Fruit fly (Drosophila melanogaster) whole organism, embryonic: ENCODE results near the gene Kmn1.

Experiments
- Antp ChIP-seq: fragments of 200-800 bp; sonication (Bioruptor generic); optimal IDR thresholded peaks from 3 replicates; lab custom pipeline; 2016; ENCODE audit warnings: missing biosample characterization, missing genetic modification characterization
- BtbVII ChIP-seq: fragments of 200-800 bp; sonication (Bioruptor generic); optimal IDR thresholded peaks from 3 replicates; lab custom pipeline; 2017; ENCODE audit warnings: missing biosample characterization, mild to moderate bottlenecking, missing genetic modification characterization
- CG10147 ChIP-seq: fragments of 200-800 bp; sonication (Bioruptor generic); optimal IDR thresholded peaks from 2 replicates; lab custom pipeline; 2019; ENCODE audit warnings: missing biosample characterization, mild to moderate bottlenecking, missing genetic modification characterization, moderate library complexity
- CG10431 ChIP-seq: fragments of 200-800 bp; sonication (Bioruptor generic); optimal IDR thresholded peaks from 3 replicates; lab custom pipeline; 2018; ENCODE audit warnings: missing biosample characterization, mild to moderate bottlenecking, missing genetic modification characterization
- CG10543 ChIP-seq: fragments of 200-800 bp; sonication (Bioruptor generic); optimal IDR thresholded peaks from 3 replicates; lab custom pipeline; 2017; ENCODE audit warnings: missing biosample characterization, mild to moderate bottlenecking, missing genetic modification characterization, moderate library complexity
- CG10959 ChIP-seq: fragments of 200-800 bp; sonication (Bioruptor generic); IDR thresholded peaks from 2 replicates; pipeline ENCODE4 v1.3.6; 2022; ENCODE audit warnings: missing biosample characterization, missing genetic modification characterization
- CG11456 ChIP-seq: fragments of 200-800 bp; sonication (Bioruptor generic); IDR thresholded peaks from 3 replicates; pipeline ENCODE4 v1.3.6; 2022; ENCODE audit warnings: missing biosample characterization, missing genetic modification characterization
- CG12219 ChIP-seq: fragments of 200-800 bp; sonication (Bioruptor generic); optimal IDR thresholded peaks from 3 replicates; lab custom pipeline; 2018; ENCODE audit warnings: missing biosample characterization, mild to moderate bottlenecking, missing genetic modification characterization
- CG12236 ChIP-seq: fragments of 200-800 bp; sonication (Bioruptor generic); optimal IDR thresholded peaks from 2 replicates; lab custom pipeline; 2016; ENCODE audit warnings: missing biosample characterization, missing genetic modification characterization
- CG14441 ChIP-seq: fragments of 200-800 bp; sonication (Bioruptor generic); IDR thresholded peaks from 2 replicates; pipeline ENCODE4 v1.3.6; 2022; ENCODE audit warnings: missing biosample characterization, missing genetic modification characterization
- CG14710 ChIP-seq: fragments of 200-800 bp; sonication (Bioruptor generic); optimal IDR thresholded peaks from 3 replicates; lab custom pipeline; 2019; ENCODE audit warnings: missing biosample characterization, mild to moderate bottlenecking, missing genetic modification characterization, moderate library complexity
- CG14860 ChIP-seq: fragments of 200-800 bp; sonication (Bioruptor generic); IDR thresholded peaks from 3 replicates; pipeline ENCODE4 v1.3.6; 2022; ENCODE audit warnings: missing biosample characterization, missing genetic modification characterization; ENCODE audit not compliant: partially characterized antibody
- CG15479 ChIP-seq: fragments of 200-800 bp; sonication (Bioruptor generic); optimal IDR thresholded peaks from 3 replicates; lab custom pipeline; 2019; ENCODE audit warnings: missing biosample characterization, mild to moderate bottlenecking, missing genetic modification characterization, moderate library complexity
- CG16779 ChIP-seq: fragments of 200-800 bp; sonication (Bioruptor generic); IDR thresholded peaks from 2 replicates; pipeline ENCODE4 v1.3.6; 2022; ENCODE audit warnings: missing biosample characterization, missing genetic modification characterization
- CG16863 ChIP-seq: fragments of 200-800 bp; sonication (Bioruptor generic); optimal IDR thresholded peaks from 3 replicates; lab custom pipeline; 2016; ENCODE audit warnings: missing biosample characterization, missing genetic modification characterization
- CG1792 ChIP-seq: fragments of 200-800 bp; sonication (Bioruptor generic); optimal IDR thresholded peaks from 2 replicates; lab custom pipeline; 2016; ENCODE audit warnings: missing biosample characterization, missing genetic modification characterization
- CG2712 ChIP-seq: fragments of 200-800 bp; optimal IDR thresholded peaks from 3 replicates; lab custom pipeline; 2019; ENCODE audit warnings: missing biosample characterization, mild to moderate bottlenecking, missing genetic modification characterization, moderate library complexity
- CG3281 ChIP-seq: fragments of 200-800 bp; sonication (Bioruptor generic); optimal IDR thresholded peaks from 3 replicates; lab custom pipeline; 2017; ENCODE audit warnings: missing biosample characterization, mild to moderate bottlenecking, missing genetic modification characterization
- CG34224 ChIP-seq: fragments of 200-800 bp; sonication (Bioruptor generic); IDR thresholded peaks from 3 replicates; pipeline ENCODE4 v1.3.6; 2022; ENCODE audit warnings: missing biosample characterization, missing genetic modification characterization; ENCODE audit not compliant: partially characterized antibody
- CG7745 ChIP-seq: fragments of 200-800 bp; sonication (Bioruptor generic); optimal IDR thresholded peaks from 2 replicates; lab custom pipeline; 2018; ENCODE audit warnings: missing biosample characterization, mild to moderate bottlenecking, missing genetic modification characterization, moderate library complexity
- CG7786 ChIP-seq: fragments of 200-800 bp; sonication (Bioruptor generic); optimal IDR thresholded peaks from 2 replicates; lab custom pipeline; 2016; ENCODE audit warnings: missing biosample characterization, missing genetic modification characterization
- CG9437 ChIP-seq: fragments of 200-800 bp; sonication (Bioruptor generic); optimal IDR thresholded peaks from 2 replicates; lab custom pipeline; 2018; ENCODE audit warnings: missing biosample characterization, mild to moderate bottlenecking, missing genetic modification characterization
- CG9932 ChIP-seq: fragments of 200-800 bp; sonication (Bioruptor generic); IDR thresholded peaks from 2 replicates; pipeline ENCODE4 v1.3.6; 2022; ENCODE audit warnings: missing biosample characterization, missing genetic modification characterization
- Dll ChIP-seq: fragments of 200-800 bp; sonication (Bioruptor generic); IDR thresholded peaks from 4 replicates; pipeline ENCODE4 v1.3.6; 2022; ENCODE audit warnings: missing biosample characterization, missing genetic modification characterization; ENCODE audit not compliant: partially characterized antibody
- Doc2 ChIP-seq: fragments of 200-800 bp; sonication (Bioruptor generic); IDR thresholded peaks from 2 replicates; pipeline ENCODE4 v1.3.6; 2022; ENCODE audit warnings: missing biosample characterization, missing genetic modification characterization
- Ets97D ChIP-seq: fragments of 200-800 bp; sonication (Bioruptor generic); optimal IDR thresholded peaks from 3 replicates; lab custom pipeline; 2016; ENCODE audit warnings: missing biosample characterization, missing genetic modification characterization
- Gsc ChIP-seq: fragments of 200-800 bp; sonication (Bioruptor generic); IDR thresholded peaks from 2 replicates; pipeline ENCODE4 v1.3.6; 2022; ENCODE audit warnings: missing biosample characterization, missing genetic modification characterization
- Hey ChIP-seq: fragments of 200-800 bp; sonication (Bioruptor generic); optimal IDR thresholded peaks from 3 replicates; lab custom pipeline; 2018; ENCODE audit warnings: missing biosample characterization, mild to moderate bottlenecking, missing genetic modification characterization
- Nf-YA ChIP-seq: fragments of 200-800 bp; sonication (Bioruptor generic); IDR thresholded peaks from 2 replicates; pipeline ENCODE4 v1.3.6; 2022; ENCODE audit warnings: missing biosample characterization, missing genetic modification characterization
- Ravus ChIP-seq: fragments of 200-800 bp; sonication (Bioruptor generic); IDR thresholded peaks from 2 replicates; pipeline ENCODE4 v1.3.6; 2022; ENCODE audit warnings: missing biosample characterization, missing genetic modification characterization
- Sox100B ChIP-seq: fragments of 200-800 bp; sonication (Bioruptor generic); optimal IDR thresholded peaks from 3 replicates; lab custom pipeline; 2018; ENCODE audit warnings: missing biosample characterization, mild to moderate bottlenecking, missing genetic modification characterization
- TFAM ChIP-seq: fragments of 200-800 bp; sonication (Bioruptor generic); optimal IDR thresholded peaks from 2 replicates; lab custom pipeline; 2017; ENCODE audit warnings: missing biosample characterization, missing genetic modification characterization, inconsistent platforms
- amos ChIP-seq: fragments of 200-800 bp; sonication (Bioruptor generic); IDR thresholded peaks from 2 replicates; pipeline ENCODE4 v1.3.6; 2022; ENCODE audit warnings: missing biosample characterization, missing genetic modification characterization; ENCODE audit not compliant: partially characterized antibody
- bowl ChIP-seq: fragments of 200-800 bp; sonication (Bioruptor generic); IDR thresholded peaks from 2 replicates; pipeline ENCODE4 v1.3.6; 2022; ENCODE audit warnings: missing biosample characterization, missing genetic modification characterization
- caup ChIP-seq: fragments of 200-800 bp; sonication (Bioruptor generic); optimal IDR thresholded peaks from 3 replicates; lab custom pipeline; 2017; ENCODE audit warnings: missing biosample characterization, mild to moderate bottlenecking, missing genetic modification characterization, moderate library complexity; ENCODE audit not compliant: severe bottlenecking
- crp ChIP-seq, 2 experiments: fragments of 200-800 bp; sonication (Bioruptor generic); optimal IDR thresholded peaks; 2 replicates in 1 of 2; 3 replicates in 1 of 2; lab custom pipeline; 2017; ENCODE audit warnings: missing biosample characterization in 2 of 2, missing genetic modification characterization in 2 of 2, mild to moderate bottlenecking in 1 of 2, moderate library complexity in 1 of 2
- eyg ChIP-seq: fragments of 200-800 bp; sonication (Bioruptor generic); optimal IDR thresholded peaks from 3 replicates; lab custom pipeline; 2016; ENCODE audit warnings: missing biosample characterization, missing genetic modification characterization
- fd64A ChIP-seq: fragments of 200-800 bp; sonication (Bioruptor generic); optimal IDR thresholded peaks from 3 replicates; lab custom pipeline; 2018; ENCODE audit warnings: missing biosample characterization, mild to moderate bottlenecking, missing genetic modification characterization
- fu2 ChIP-seq: fragments of 200-800 bp; sonication (Bioruptor generic); optimal IDR thresholded peaks from 2 replicates; lab custom pipeline; 2016; ENCODE audit warnings: missing biosample characterization, missing genetic modification characterization
- gce ChIP-seq: fragments of 200-800 bp; sonication (Bioruptor generic); IDR thresholded peaks from 3 replicates; pipeline ENCODE4 v1.3.6; 2022; ENCODE audit warnings: missing biosample characterization, missing genetic modification characterization
- ind ChIP-seq: fragments of 200-800 bp; sonication (Bioruptor generic); optimal IDR thresholded peaks from 3 replicates; lab custom pipeline; 2016; ENCODE audit warnings: missing biosample characterization, missing genetic modification characterization
- kah ChIP-seq: fragments of 200-800 bp; sonication (Bioruptor generic); optimal IDR thresholded peaks from 2 replicates; lab custom pipeline; 2018; ENCODE audit warnings: missing biosample characterization, mild to moderate bottlenecking, missing genetic modification characterization
- onecut ChIP-seq: fragments of 200-800 bp; sonication (Bioruptor generic); IDR thresholded peaks from 2 replicates; pipeline ENCODE4 v1.3.6; 2022; ENCODE audit warnings: missing biosample characterization, missing genetic modification characterization
- peb ChIP-seq: fragments of 200-800 bp; sonication (Bioruptor generic); IDR thresholded peaks from 2 replicates; pipeline ENCODE4 v1.3.6; 2022; ENCODE audit warnings: missing biosample characterization, missing genetic modification characterization
- phol ChIP-seq: fragments of 200-800 bp; sonication (Bioruptor generic); optimal IDR thresholded peaks from 3 replicates; lab custom pipeline; 2018; ENCODE audit warnings: missing biosample characterization, mild to moderate bottlenecking, missing genetic modification characterization, moderate library complexity
- pum ChIP-seq: fragments of 200-800 bp; sonication (Bioruptor generic); optimal IDR thresholded peaks from 2 replicates; lab custom pipeline; 2016; ENCODE audit warnings: missing biosample characterization, missing genetic modification characterization
- ranshi ChIP-seq: fragments of 200-800 bp; sonication (Bioruptor generic); IDR thresholded peaks from 2 replicates; pipeline ENCODE4 v1.3.6; 2022; ENCODE audit warnings: missing biosample characterization, missing genetic modification characterization
- run ChIP-seq: fragments of 200-800 bp; sonication (Bioruptor generic); optimal IDR thresholded peaks from 3 replicates; lab custom pipeline; 2018; ENCODE audit warnings: missing biosample characterization, mild to moderate bottlenecking, missing genetic modification characterization
- shn ChIP-seq: fragments of 200-800 bp; sonication (Bioruptor generic); optimal IDR thresholded peaks from 3 replicates; lab custom pipeline; 2016; ENCODE audit warnings: missing biosample characterization, missing genetic modification characterization
- tap ChIP-seq: fragments of 200-800 bp; optimal IDR thresholded peaks from 3 replicates; lab custom pipeline; 2019; ENCODE audit warnings: missing biosample characterization, mild to moderate bottlenecking, missing genetic modification characterization, moderate library complexity

Kmn1 gene

DNA sequence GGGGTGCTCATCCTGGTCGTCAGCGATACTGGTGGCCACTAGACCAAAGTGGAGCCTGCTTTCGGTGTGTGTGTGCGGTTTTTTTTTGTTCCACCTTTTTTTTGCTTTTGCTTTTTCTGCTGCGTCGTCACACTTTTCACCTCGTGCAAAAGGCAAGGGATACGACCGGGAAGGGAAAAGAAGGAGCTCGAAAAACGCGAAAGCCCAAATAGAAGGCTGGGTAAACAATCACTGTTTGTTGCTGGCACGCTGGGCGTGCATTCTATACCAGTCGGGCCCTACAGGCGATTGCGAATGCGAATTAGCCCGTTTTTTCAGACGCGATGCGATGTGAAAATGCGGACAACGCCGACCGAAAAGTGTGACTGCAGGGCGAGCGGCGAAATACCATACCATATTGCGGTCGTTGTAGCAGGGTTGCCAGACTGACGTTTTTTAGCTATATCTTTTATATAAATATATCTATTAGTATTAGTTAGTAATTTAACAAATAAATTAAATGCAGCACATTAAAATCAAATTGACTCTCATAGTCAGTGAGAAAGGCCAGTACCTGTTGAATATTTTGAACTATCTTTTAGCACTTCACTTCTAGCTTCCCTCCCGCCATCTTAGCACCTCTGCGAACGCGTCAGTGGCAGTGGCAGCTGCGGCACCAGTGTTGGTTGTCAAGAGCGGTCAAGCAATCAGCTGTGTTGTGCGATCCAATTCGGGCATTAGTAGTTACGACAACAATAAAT is 2.1 kb downstream of the Kmn1 start, which contains the start of the genes Polr2A and CG11699 (continued):
- TF ChIP-seq caup (GFP tag; lab: Kevin White, UChicago) (no peak), Doc2 (no peak), CG14441 (peak; percentile 23; the same call in 1 of the 2 replicates), CG3281 (GFP tag; lab: Kevin White, UChicago) (peak; percentile 44), fu2 (GFP tag; lab: Kevin White, UChicago) (no peak), kah (no peak), Hey (tag; lab: Kevin White, UChicago) (no peak), TFAM (GFP tag; lab: Kevin White, UChicago) (no peak), CG7745 (tag; lab: Kevin White, UChicago) (no peak), peb (no peak), gce (no peak), CG7786 (no peak), Gsc (GFP tag; lab: Robert Waterston, UW) (no peak), CG10431 (GFP tag; lab: Kevin White, UChicago) (no peak), CG16779 (GFP tag; lab: Robert Waterston, UW) (no peak), CG10147 (GFP tag; lab: Kevin White, UChicago) (peak; percentile 54), amos (GFP tag; lab: Robert Waterston, UW) (peak; percentile 27; the same call in 1 of the 2 replicates), Sox100B (GFP tag; lab: Kevin White, UChicago) (no peak), fd64A (GFP tag; lab: Kevin White, UChicago) (no peak), run (tag; lab: Kevin White, UChicago) (no peak), CG16863 (no peak), tap (no peak), Ets97D (no peak), CG15479 (GFP tag; lab: Kevin White, UChicago) (peak; percentile 36), Antp (GFP tag; lab: Kevin White, UChicago) (no peak), CG9437 (GFP tag; lab: Kevin White, UChicago) (no peak), CG14860 (GFP tag; lab: Robert Waterston, UW) (no peak), ranshi (GFP tag; lab: Robert Waterston, UW) (no peak), CG14710 (tag; lab: Kevin White, UChicago) (peak; percentile 73), pum (GFP tag; lab: Kevin White, UChicago) (no peak), ind (GFP tag; lab: Kevin White, UChicago) (peak; percentile 57), CG10543 (GFP tag; lab: Kevin White, UChicago) (peak; percentile 58), CG34224 (GFP tag; lab: Robert Waterston, UW) (no peak), CG11456 (GFP tag; lab: Robert Waterston, UW) (no peak), CG12236 (GFP tag; lab: Kevin White, UChicago) (no peak), bowl (GFP tag; lab: Robert Waterston, UW) (no peak), shn (GFP tag; lab: Kevin White, UChicago) (no peak), CG2712 (tag; lab: Kevin White, UChicago) (peak; percentile 57), Ravus (no peak), eyg (GFP tag; lab: Kevin White, UChicago) (no peak), CG10959 (GFP tag; lab: Robert Waterston, UW) (no peak), CG12219 (no peak), Dll (GFP tag; lab: Robert Waterston, UW) (no peak), CG1792 (GFP tag; lab: Kevin White, UChicago) (no peak), crp (GFP tag; optimal IDR thresholded peaks at IDR 0.05; lab: Kevin White, UChicago) (peak; percentile 3 to 90), phol (tag; lab: Kevin White, UChicago) (peak; percentile 76), CG9932 (GFP tag; lab: Robert Waterston, UW) (peak; percentile 59), BtbVII (GFP tag; lab: Kevin White, UChicago) (no peak), Nf-YA (GFP tag; lab: Robert Waterston, UW) (no peak), onecut (GFP tag; lab: Robert Waterston, UW) (no peak)
